Worm (Caenorhabditis elegans) whole organism, L2 larva: Measurements from ENCODE around the gene C33F10.4.
"Not testable (repeated sequence)": the region's sequence is repeated elsewhere in the genome, so short reads cannot be mapped to it uniquely, and the experiment has no call there.

Experiments used
- F13H6.1 ChIP-seq: sonication (generic microtip); optimal IDR thresholded peaks from 2 replicates; lab custom pipeline; 2016; ENCODE audit warnings: missing genetic modification characterization, missing compliant biosample characterization
- R02D3.7 ChIP-seq: fragments of 150-350 bp; optimal IDR thresholded peaks from 2 replicates; lab custom pipeline; 2014; ENCODE audit warnings: missing biosample characterization, missing genetic modification characterization
- Y55F3AM.14 ChIP-seq: fragments of 200-800 bp; sonication (Bioruptor generic); optimal IDR thresholded peaks from 2 replicates; lab custom pipeline; 2018; ENCODE audit warnings: mild to moderate bottlenecking, missing genetic modification characterization, missing compliant biosample characterization
- ZK546.5 ChIP-seq: sonication (generic microtip); optimal IDR thresholded peaks from 2 replicates; lab custom pipeline; 2017; ENCODE audit warnings: missing biosample characterization, missing genetic modification characterization
- ama-1 ChIP-seq: fragments of 150-350 bp; optimal IDR thresholded peaks from 2 replicates; lab custom pipeline; 2018; ENCODE audit warnings: inconsistent platforms
- fos-1 ChIP-seq: fragments of 150-350 bp; optimal IDR thresholded peaks from 2 replicates; lab custom pipeline; 2014; ENCODE audit warnings: missing biosample characterization, missing genetic modification characterization
- lin-11 ChIP-seq: fragments of 150-350 bp; sonication (generic microtip); optimal IDR thresholded peaks from 2 replicates; lab custom pipeline; 2014; ENCODE audit warnings: missing biosample characterization, missing genetic modification characterization, inconsistent platforms, mixed read lengths
- sem-4 ChIP-seq: fragments of 150-350 bp; optimal IDR thresholded peaks from 2 replicates; lab custom pipeline; 2014; ENCODE audit warnings: missing biosample characterization, missing genetic modification reagents, missing genetic modification characterization
- skn-1 ChIP-seq: sonication (generic microtip); optimal IDR thresholded peaks from 2 replicates; lab custom pipeline; 2017; ENCODE audit warnings: missing biosample characterization, missing genetic modification characterization
- sma-3 ChIP-seq: sonication (generic microtip); optimal IDR thresholded peaks from 2 replicates; lab custom pipeline; 2016; ENCODE audit warnings: missing genetic modification reagents, missing genetic modification characterization, missing compliant biosample characterization
- unc-62 ChIP-seq: fragments of 150-350 bp; optimal IDR thresholded peaks from 2 replicates; lab custom pipeline; 2014; ENCODE audit warnings: missing biosample characterization, missing genetic modification reagents, missing genetic modification characterization
- ztf-1 ChIP-seq: fragments of 200-800 bp; sonication (Bioruptor generic); conservative IDR thresholded peaks from 2 replicates; pipeline ENCODE4 v1.3.6; 2022; ENCODE audit warnings: missing genetic modification characterization, missing compliant biosample characterization
- ztf-4 ChIP-seq: fragments of 150-350 bp; optimal IDR thresholded peaks from 2 replicates; lab custom pipeline; 2014; ENCODE audit warnings: missing biosample characterization, missing genetic modification characterization

The C33F10.4 gene

ce11 chrII:4834761-4835160 lies 39.2 kb downstream of the C33F10.4 start, which contains the start of the genes C33F10.11 and C33F10.1:
C33F10.11 (minus strand) TSS chrII:4834861.
C33F10.1 (plus strand) TSS chrII:4835023.
- TF ChIP-seq lin-11 (tag; lab: Kevin White, UChicago) (no peak), ztf-1 (GFP tag; lab: Robert Waterston, UW) (no peak), skn-1 (no peak)

- TF ChIP-seq sma-3 = no peak
- TF ChIP-seq unc-62 (GFP tag; lab: Kevin White, UChicago) = no peak
- TF ChIP-seq ztf-4 (tag; lab: Kevin White, UChicago) = no peak
- TF ChIP-seq Y55F3AM.14 = no peak
- TF ChIP-seq ama-1 (lab: Kevin White, UChicago) = no peak
- TF ChIP-seq sem-4 (tag; lab: Kevin White, UChicago) = no peak
- TF ChIP-seq ZK546.5 = no peak
- no peak for TF ChIP-seq fos-1
These were observed 42.1 kb downstream of the C33F10.4 start, which contains the start of gene C33F10.12 for ce11 chrII:4837659-4838058. C33F10.12 (minus strand) TSS chrII:4837759.

DNA sequence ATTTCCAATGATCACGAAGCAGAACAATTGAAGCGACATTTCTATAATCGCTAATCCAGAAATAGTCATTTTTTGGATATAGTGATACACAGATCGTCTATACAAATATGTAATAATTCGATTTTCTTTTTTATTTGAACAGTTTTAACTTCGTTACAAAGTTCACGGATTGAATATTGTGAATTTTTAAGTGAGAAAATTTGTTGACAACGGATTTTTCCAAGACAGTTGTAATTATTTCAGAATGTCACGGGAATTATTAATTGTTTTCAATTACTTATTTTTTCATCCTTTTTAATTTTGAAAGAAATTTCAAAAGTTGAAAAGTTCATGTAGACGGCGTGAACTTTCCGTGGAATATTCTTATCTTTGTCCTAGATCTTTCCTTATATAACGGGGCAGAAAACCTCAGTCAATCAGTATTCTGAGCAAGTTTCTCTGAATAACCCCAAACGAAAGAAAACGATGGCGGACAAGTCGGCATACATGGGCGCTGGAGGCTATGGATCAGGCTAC lies 46.6 kb downstream of the C33F10.4 start, which contains the start of the genes T23B7.2 and nspd-4:
TSS of gene T23B7.2 (minus strand) at position 101 of the 516 bp plus-strand sequence.
TSS of gene nspd-4 (plus strand) at position 466 of the 516 bp plus-strand sequence.
- TF ChIP-seq F13H6.1 (tag; lab: Kevin White, UChicago); R02D3.7; sma-3: not testable (repeated sequence)
